Worm (Caenorhabditis elegans) whole organism, L4 larva: ENCODE results near the gene T08A11.1.

Source experiments
- F44E2.7 ChIP-seq: fragments of 200-800 bp; sonication (Bioruptor generic); IDR thresholded peaks from 2 replicates; pipeline ENCODE4 v2.1.2; 2022; ENCODE audit warnings: missing genetic modification characterization, missing compliant biosample characterization
- arid-1 ChIP-seq: fragments of 200-800 bp; sonication (Bioruptor generic); conservative IDR thresholded peaks from 2 replicates; pipeline ENCODE4 v1.3.6; 2022; ENCODE audit warnings: missing genetic modification reagents, missing genetic modification characterization, missing compliant biosample characterization
- fkh-10 ChIP-seq: fragments of 150-350 bp; optimal IDR thresholded peaks from 2 replicates; lab custom pipeline; 2014; ENCODE audit warnings: missing biosample characterization, missing genetic modification reagents, missing genetic modification characterization
- hlh-11 ChIP-seq: fragments of 200-800 bp; sonication (Bioruptor generic); optimal IDR thresholded peaks from 2 replicates; lab custom pipeline; 2018; ENCODE audit warnings: mild to moderate bottlenecking, missing genetic modification characterization, missing compliant biosample characterization
- lin-39 ChIP-seq: fragments of 150-350 bp; optimal IDR thresholded peaks from 2 replicates; lab custom pipeline; 2014; ENCODE audit warnings: missing biosample characterization, missing genetic modification reagents, missing genetic modification characterization
- nhr-11 ChIP-seq: fragments of 150-350 bp; optimal IDR thresholded peaks from 2 replicates; lab custom pipeline; 2014; ENCODE audit warnings: missing biosample characterization, missing genetic modification characterization
- nhr-77 ChIP-seq: fragments of 150-350 bp; optimal IDR thresholded peaks from 2 replicates; lab custom pipeline; 2014; ENCODE audit warnings: missing biosample characterization, missing genetic modification characterization
- set-16 ChIP-seq: fragments of 200-800 bp; sonication (Bioruptor generic); IDR thresholded peaks from 2 replicates; pipeline ENCODE4 v1.3.6; 2022; ENCODE audit warnings: missing genetic modification reagents, missing genetic modification characterization, missing compliant biosample characterization

- TF ChIP-seq lin-39 (tag; lab: Kevin White, UChicago): no peak
- peak; percentile 79 for TF ChIP-seq hlh-11 (tag; lab: Kevin White, UChicago)
- peak; percentile 71 for TF ChIP-seq nhr-77 (tag; lab: Kevin White, UChicago)
- no peak for TF ChIP-seq arid-1 (GFP tag; lab: Robert Waterston, UW)
- no peak for TF ChIP-seq fkh-10 (GFP tag; lab: Kevin White, UChicago)
- TF ChIP-seq F44E2.7 (GFP tag; lab: Robert Waterston, UW): no peak
- no peak for TF ChIP-seq nhr-11 (tag; lab: Kevin White, UChicago)
- no peak for TF ChIP-seq set-16 (GFP tag; lab: Robert Waterston, UW)
Measured at ce11 chrIII:4240126-4240525, 22.8 kb downstream of the T08A11.1 start.
